Fruit fly (Drosophila melanogaster): ENCODE results near the gene CG5984.

The CG5984 gene

dm6 chr3R:27203856-27204255 lies 43.9 kb downstream of the CG5984 start:
- TF ChIP-seq psq (optimal IDR thresholded peaks at IDR 0.05) (no peak), ttk (optimal IDR thresholded peaks at IDR 0.05) (no peak)

- TF ChIP-seq psq (optimal IDR thresholded peaks at IDR 0.05): no peak
- no peak for TF ChIP-seq ttk (optimal IDR thresholded peaks at IDR 0.05)
- TF ChIP-seq insv (optimal IDR thresholded peaks at IDR 0.05): no peak
- no peak for TF ChIP-seq Myc (optimal IDR thresholded peaks at IDR 0.05)
- TF ChIP-seq h (optimal IDR thresholded peaks at IDR 0.05): no peak
- TF ChIP-seq Sin3A (optimal IDR thresholded peaks at IDR 0.05): no peak
Measured at dm6 chr3R:27202330-27202729, 45.5 kb downstream of the CG5984 start.

dm6 chr3R:27201538-27202281 lies 46.1 kb downstream of the CG5984 start:
- no peak for TF ChIP-seq psq (optimal IDR thresholded peaks at IDR 0.05)
- no peak for TF ChIP-seq ttk (optimal IDR thresholded peaks at IDR 0.05)
- TF ChIP-seq h (optimal IDR thresholded peaks at IDR 0.05): no peak
- TF ChIP-seq insv (optimal IDR thresholded peaks at IDR 0.05): no peak
- TF ChIP-seq Myc (optimal IDR thresholded peaks at IDR 0.05): no peak
- no peak for TF ChIP-seq Sin3A (optimal IDR thresholded peaks at IDR 0.05)

dm6 chr3R:27198883-27199780 lies 48.7 kb downstream of the CG5984 start:
- TF ChIP-seq h (optimal IDR thresholded peaks at IDR 0.05) (no peak), psq (optimal IDR thresholded peaks at IDR 0.05) (no peak), Sin3A (optimal IDR thresholded peaks at IDR 0.05) (no peak), ttk (optimal IDR thresholded peaks at IDR 0.05) (no peak), insv (optimal IDR thresholded peaks at IDR 0.05) (no peak)

dm6 chr3R:27197581-27197980 lies 50.2 kb downstream of the CG5984 start:
- TF ChIP-seq Myc (optimal IDR thresholded peaks at IDR 0.05): no peak
- no peak for TF ChIP-seq ttk (optimal IDR thresholded peaks at IDR 0.05)
- no peak for TF ChIP-seq insv (optimal IDR thresholded peaks at IDR 0.05)
- no peak for TF ChIP-seq psq (optimal IDR thresholded peaks at IDR 0.05)
- no peak for TF ChIP-seq h (optimal IDR thresholded peaks at IDR 0.05)
- TF ChIP-seq Sin3A (optimal IDR thresholded peaks at IDR 0.05): no peak

- TF ChIP-seq ttk (optimal IDR thresholded peaks at IDR 0.05): no peak
- no peak for TF ChIP-seq Sin3A (optimal IDR thresholded peaks at IDR 0.05)
- TF ChIP-seq Myc (optimal IDR thresholded peaks at IDR 0.05): no peak
- no peak for TF ChIP-seq h (optimal IDR thresholded peaks at IDR 0.05)
- TF ChIP-seq insv (optimal IDR thresholded peaks at IDR 0.05): no peak
Measured at dm6 chr3R:27196866-27197265, 50.9 kb downstream of the CG5984 start.

All from Kc167 (cell line).